Fruit fly (Drosophila melanogaster) whole organism, wandering third instar larva: ENCODE data around the gene Paics.

Source experiments
- Hnf4 ChIP-seq: fragments of 200-800 bp; sonication (Bioruptor generic); optimal IDR thresholded peaks from 2 replicates; lab custom pipeline; 2016; ENCODE audit warnings: missing biosample characterization, mild to moderate bottlenecking, missing genetic modification characterization
- Hr78 ChIP-seq: fragments of >200 bp; optimal IDR thresholded peaks from 2 replicates; lab custom pipeline; 2017; ENCODE audit warnings: missing biosample characterization, missing genetic modification characterization
- Hr83 ChIP-seq: fragments of 200-300 bp; sonication (Bioruptor generic); optimal IDR thresholded peaks from 2 replicates; lab custom pipeline; 2016; ENCODE audit warnings: missing biosample characterization, mild to moderate bottlenecking, missing genetic modification characterization, moderate library complexity; ENCODE audit not compliant: poor library complexity, severe bottlenecking
- Vsx2 ChIP-seq: fragments of 200-300, 225-300 bp; sonication (Bioruptor generic); optimal IDR thresholded peaks from 2 replicates; lab custom pipeline; 2018; ENCODE audit warnings: missing biosample characterization, missing genetic modification characterization; ENCODE audit not compliant: partially characterized antibody
- brk ChIP-seq: fragments of 200-800 bp; sonication (Bioruptor generic); optimal IDR thresholded peaks from 2 replicates; lab custom pipeline; 2016; ENCODE audit warnings: missing biosample characterization, mild to moderate bottlenecking, missing genetic modification characterization
- dmrt93B ChIP-seq: fragments of 200-800 bp; sonication (Bioruptor generic); optimal IDR thresholded peaks from 2 replicates; lab custom pipeline; 2018; ENCODE audit warnings: missing biosample characterization, mild to moderate bottlenecking, missing genetic modification characterization
- h ChIP-seq: fragments of 200-800 bp; sonication (Bioruptor generic); optimal IDR thresholded peaks from 3 replicates; lab custom pipeline; 2016; ENCODE audit warnings: missing biosample characterization, mild to moderate bottlenecking, missing genetic modification characterization
- lola ChIP-seq: fragments of >200 bp; optimal IDR thresholded peaks from 2 replicates; lab custom pipeline; 2017; ENCODE audit warnings: missing biosample characterization, missing genetic modification characterization
- pan ChIP-seq: fragments of >200 bp; optimal IDR thresholded peaks from 2 replicates; lab custom pipeline; 2017
- psq ChIP-seq: fragments of 200-800 bp; sonication (Bioruptor generic); optimal IDR thresholded peaks from 3 replicates; lab custom pipeline; 2017; ENCODE audit warnings: missing biosample characterization, mild to moderate bottlenecking, missing genetic modification characterization, moderate library complexity
- rgr ChIP-seq: fragments of 200-800 bp; sonication (Bioruptor generic); optimal IDR thresholded peaks from 3 replicates; lab custom pipeline; 2016; ENCODE audit warnings: missing biosample characterization, mild to moderate bottlenecking, missing genetic modification characterization
- sage ChIP-seq: fragments of 200-800 bp; sonication (Bioruptor generic); optimal IDR thresholded peaks from 2 replicates; lab custom pipeline; 2016; ENCODE audit warnings: missing biosample characterization, mild to moderate bottlenecking, missing genetic modification characterization

DNA sequence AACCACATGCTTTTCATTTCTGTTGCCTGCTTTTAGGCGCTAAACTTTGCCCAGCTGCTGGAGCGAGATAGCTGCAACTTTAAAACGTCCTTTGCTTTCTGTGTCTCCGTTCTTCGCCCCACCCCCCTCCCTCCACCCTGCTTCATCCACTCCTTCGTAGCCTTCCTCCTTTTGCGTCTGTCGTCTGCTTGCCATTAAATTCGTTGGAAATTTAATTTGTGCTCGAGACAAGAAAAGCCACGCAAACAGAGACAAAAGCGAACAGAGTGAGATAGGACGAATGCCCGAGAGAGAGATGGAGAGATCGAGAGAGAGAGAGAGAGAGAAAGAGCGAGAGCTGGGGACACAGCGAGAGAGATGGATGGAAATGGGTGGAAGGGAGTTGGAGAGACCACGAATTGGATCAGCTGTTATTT, 40.5 kb downstream of the Paics start:
- TF ChIP-seq Hnf4 (GFP tag; lab: Kevin White, UChicago) (no peak), sage (GFP tag; lab: Kevin White, UChicago) (no peak), dmrt93B (GFP tag; lab: Kevin White, UChicago) (no peak), lola (GFP tag; lab: Kevin White, UChicago) (no peak), psq (peak; percentile 87), h (peak; percentile 0), pan (no peak), brk (GFP tag; lab: Kevin White, UChicago) (no peak), rgr (GFP tag; lab: Kevin White, UChicago) (no peak), Vsx2 (GFP tag; lab: Kevin White, UChicago) (no peak), Hr78 (GFP tag; lab: Kevin White, UChicago) (no peak), Hr83 (no peak)
